Worm (Caenorhabditis elegans): ENCODE results near the gene atg-13.

DNA sequence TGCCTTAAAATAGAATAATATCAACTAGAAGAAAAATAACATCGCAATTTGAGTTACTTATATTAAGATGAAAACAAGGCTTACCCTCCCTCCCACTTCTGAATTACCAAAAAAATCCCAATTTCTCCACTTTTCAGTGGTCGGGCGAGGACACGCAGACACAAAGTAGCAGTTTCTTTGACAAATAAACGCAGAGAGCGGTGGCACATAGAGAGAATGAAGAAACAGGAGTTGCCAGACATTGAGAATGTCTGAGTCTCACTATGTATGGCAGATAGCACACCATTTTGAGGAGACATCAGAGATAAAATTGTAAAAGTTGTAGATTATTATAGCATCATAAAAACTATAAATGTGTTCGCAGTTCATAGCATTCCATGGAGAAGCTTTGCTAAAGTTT is 32.8 kb downstream of the atg-13 start:
- TF ChIP-seq dpl-1 (GFP tag; optimal IDR thresholded peaks at IDR 0.05) (peak in 2 of 3 experiments; percentile 33 to 36), elt-3 (tag; optimal IDR thresholded peaks at IDR 0.05) (peak in 1 of 6 experiments; percentile 30), nhr-28 (tag; optimal IDR thresholded peaks at IDR 0.05) (no peak), unc-130 (tag; optimal IDR thresholded peaks at IDR 0.05) (no peak), nhr-90 (tag; optimal IDR thresholded peaks at IDR 0.05; ENCODE audit: poor library complexity) (peak; percentile 14), blmp-1 (tag; optimal IDR thresholded peaks at IDR 0.05) (peak; percentile 62), tbx-2 (tag; optimal IDR thresholded peaks at IDR 0.05) (peak; percentile 50), swsn-7 (tag; optimal IDR thresholded peaks at IDR 0.05) (peak; percentile 77), aha-1 (tag; optimal IDR thresholded peaks at IDR 0.05) (no peak), ceh-82 (tag; optimal IDR thresholded peaks at IDR 0.05) (peak; percentile 12 to 63 (median 48)), lin-13 (GFP tag; optimal IDR thresholded peaks at IDR 0.05) (peak; percentile 57), lin-15B (tag; optimal IDR thresholded peaks at IDR 0.05) (no peak), C16A3.4 (tag; optimal IDR thresholded peaks at IDR 0.05) (no peak)
